Fruit fly (Drosophila melanogaster) whole organism: ENCODE results near the gene CAH7.

ENCODE experiments used
- CG8478 ChIP-seq: fragments of >200 bp; optimal IDR thresholded peaks from 2 replicates; lab custom pipeline; 2018; ENCODE audit warnings: inconsistent platforms
- Dll ChIP-seq: fragments of >200 bp; optimal IDR thresholded peaks from 2 replicates; lab custom pipeline; 2017
- EcR ChIP-seq, 2 experiments: fragments of >200 bp; optimal IDR thresholded peaks; 2 replicates each; lab custom pipeline; 2017; ENCODE audit warnings: missing biosample characterization in 2 of 2, missing genetic modification characterization in 2 of 2, missing genetic modification reagents in 2 of 2
- pan ChIP-seq: fragments of >200 bp; optimal IDR thresholded peaks from 2 replicates; lab custom pipeline; 2017
- psq ChIP-seq: fragments of >200 bp; optimal IDR thresholded peaks from 2 replicates; lab custom pipeline; 2017
- usp ChIP-seq: fragments of >200 bp; optimal IDR thresholded peaks from 2 replicates; lab custom pipeline; 2017; ENCODE audit warnings: missing biosample characterization, missing genetic modification characterization, mixed read lengths

The CAH7 gene

dm6 chr3R:10147176-10147575 lies 35.1 kb downstream of the CAH7 start:
- TF ChIP-seq usp (GFP tag; lab: Kevin White, UChicago) (no peak), Dll (lab: Kevin White, UChicago) (no peak)

- TF ChIP-seq pan (lab: Kevin White, UChicago) (no peak), psq (lab: Kevin White, UChicago) (no peak), EcR (GFP tag; optimal IDR thresholded peaks at IDR 0.05; lab: Kevin White, UChicago) (no peak), CG8478 (no peak), Dll (lab: Kevin White, UChicago) (no peak), usp (GFP tag; lab: Kevin White, UChicago) (no peak)
These were observed 36.4 kb downstream of the CAH7 start for dm6 chr3R:10148376-10148887.

dm6 chr3R:10149667-10150398 lies 37.8 kb downstream of the CAH7 start:
- no peak for TF ChIP-seq usp (GFP tag; lab: Kevin White, UChicago)
- TF ChIP-seq CG8478, result no peak
- TF ChIP-seq pan (lab: Kevin White, UChicago), result no peak
- TF ChIP-seq EcR (GFP tag; optimal IDR thresholded peaks at IDR 0.05; lab: Kevin White, UChicago), result no peak
- no peak for TF ChIP-seq Dll (lab: Kevin White, UChicago)
- no peak for TF ChIP-seq psq (lab: Kevin White, UChicago)

dm6 chr3R:10150555-10150954 lies 38.5 kb downstream of the CAH7 start:
- TF ChIP-seq psq (lab: Kevin White, UChicago), result no peak

- no peak for TF ChIP-seq pan (lab: Kevin White, UChicago)
- no peak for TF ChIP-seq psq (lab: Kevin White, UChicago)
These were observed 39.9 kb downstream of the CAH7 start, which contains the start of gene CG34303 for dm6 chr3R:10151830-10152513. Gene CG34303, minus strand, starts transcription at chr3R:10151880.

dm6 chr3R:10153957-10154685 lies 42.1 kb downstream of the CAH7 start:
- no peak for TF ChIP-seq usp (GFP tag; lab: Kevin White, UChicago)

- TF ChIP-seq pan (lab: Kevin White, UChicago), result no peak
- TF ChIP-seq CG8478, result no peak
- TF ChIP-seq Dll (lab: Kevin White, UChicago), result no peak
These were observed 49.1 kb downstream of the CAH7 start, which contains the start of gene CG6254 for dm6 chr3R:10161163-10161562. Gene CG6254, minus strand, starts transcription at chr3R:10161331.

dm6 chr3R:10166334-10166733 lies 54.3 kb downstream of the CAH7 start:
- TF ChIP-seq psq (lab: Kevin White, UChicago) (no peak), usp (GFP tag; lab: Kevin White, UChicago) (no peak), pan (lab: Kevin White, UChicago) (no peak), Dll (lab: Kevin White, UChicago) (no peak), CG8478 (no peak), EcR (GFP tag; optimal IDR thresholded peaks at IDR 0.05; lab: Kevin White, UChicago) (no peak)

- TF ChIP-seq Dll (lab: Kevin White, UChicago) (no peak), EcR (GFP tag; optimal IDR thresholded peaks at IDR 0.05; lab: Kevin White, UChicago) (no peak), psq (lab: Kevin White, UChicago) (no peak), usp (GFP tag; lab: Kevin White, UChicago) (no peak), CG8478 (no peak), pan (lab: Kevin White, UChicago) (no peak)
These were observed 55.2 kb downstream of the CAH7 start for dm6 chr3R:10167280-10167679.

- TF ChIP-seq Dll (lab: Kevin White, UChicago), result no peak
- TF ChIP-seq pan (lab: Kevin White, UChicago), result no peak
- no peak for TF ChIP-seq EcR (GFP tag; optimal IDR thresholded peaks at IDR 0.05; lab: Kevin White, UChicago)
- TF ChIP-seq CG8478, result no peak
- no peak for TF ChIP-seq psq (lab: Kevin White, UChicago)
- TF ChIP-seq usp (GFP tag; lab: Kevin White, UChicago), result no peak
These were observed 56.5 kb downstream of the CAH7 start for dm6 chr3R:10168483-10169064.

- no peak for TF ChIP-seq psq (lab: Kevin White, UChicago)
- TF ChIP-seq pan (lab: Kevin White, UChicago), result no peak
- peak in 1 of 2 experiments; percentile 70 for TF ChIP-seq EcR (GFP tag; optimal IDR thresholded peaks at IDR 0.05; lab: Kevin White, UChicago)
These were observed 57.2 kb downstream of the CAH7 start for dm6 chr3R:10169124-10169766.
